Worm (Caenorhabditis elegans) whole organism, L2 larva: ENCODE data around the gene C14A6.12.

ENCODE experiments used
- aly-2 ChIP-seq: fragments of 150-350 bp; optimal IDR thresholded peaks from 2 replicates; lab custom pipeline; 2014; ENCODE audit warnings: missing biosample characterization, missing genetic modification characterization
- ama-1 ChIP-seq: fragments of 150-350 bp; optimal IDR thresholded peaks from 2 replicates; lab custom pipeline; 2018; ENCODE audit warnings: inconsistent platforms
- blmp-1 ChIP-seq: sonication (generic microtip); optimal IDR thresholded peaks from 2 replicates; lab custom pipeline; 2017; ENCODE audit warnings: missing genetic modification characterization, mild to moderate bottlenecking, missing compliant biosample characterization, antibody characterized with exemption, moderate library complexity; ENCODE audit not compliant: insufficient read depth
- ceh-82 ChIP-seq: fragments of 150-350 bp; optimal IDR thresholded peaks from 2 replicates; lab custom pipeline; 2014; ENCODE audit warnings: missing biosample characterization, missing genetic modification characterization
- fos-1 ChIP-seq: fragments of 150-350 bp; optimal IDR thresholded peaks from 2 replicates; lab custom pipeline; 2014; ENCODE audit warnings: missing biosample characterization, missing genetic modification characterization
- lin-39 ChIP-seq: fragments of 150-350 bp; optimal IDR thresholded peaks from 2 replicates; lab custom pipeline; 2014; ENCODE audit warnings: missing biosample characterization, missing genetic modification reagents, missing genetic modification characterization
- nhr-23 ChIP-seq: fragments of 150-350 bp; optimal IDR thresholded peaks from 2 replicates; lab custom pipeline; 2014; ENCODE audit warnings: missing biosample characterization, missing genetic modification reagents, missing genetic modification characterization
- nhr-237 ChIP-seq: fragments of 150-350 bp; optimal IDR thresholded peaks from 2 replicates; lab custom pipeline; 2014; ENCODE audit warnings: missing biosample characterization, missing genetic modification characterization
- nhr-25 ChIP-seq: fragments of 150-350 bp; sonication (generic microtip); optimal IDR thresholded peaks from 3 replicates; lab custom pipeline; 2014; ENCODE audit warnings: missing biosample characterization, missing genetic modification characterization
- snpc-4 ChIP-seq: fragments of 150-350 bp; optimal IDR thresholded peaks from 2 replicates; lab custom pipeline; 2014; ENCODE audit warnings: missing biosample characterization, missing genetic modification characterization
- zag-1 ChIP-seq: fragments of 150-350 bp; optimal IDR thresholded peaks from 2 replicates; lab custom pipeline; 2014; ENCODE audit warnings: missing biosample characterization, missing genetic modification characterization

DNA sequence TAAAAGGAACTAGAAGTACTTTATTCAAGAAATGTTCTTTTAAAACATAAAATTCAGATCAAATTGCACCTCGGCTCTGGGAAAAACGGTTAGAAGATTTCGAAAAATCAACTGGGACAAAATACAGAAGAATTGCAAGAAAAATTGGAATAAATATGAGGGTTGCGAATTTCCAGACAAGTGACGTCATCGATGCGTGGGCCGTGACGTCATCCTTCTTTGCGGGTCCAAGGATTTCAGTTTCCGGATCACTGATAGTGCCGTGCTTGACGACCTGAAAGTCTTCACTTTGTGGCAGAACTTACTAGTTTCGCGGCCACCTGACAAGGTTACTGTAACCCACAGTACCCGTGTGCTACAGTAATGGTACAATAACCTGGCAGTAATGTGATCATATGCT lies 966 bp upstream of the C14A6.12 start:
- TF ChIP-seq nhr-25 (tag; lab: Kevin White, UChicago) = no peak
- no peak for TF ChIP-seq aly-2
- TF ChIP-seq snpc-4 (tag; lab: Kevin White, UChicago) = no peak
- TF ChIP-seq fos-1 (tag; lab: Kevin White, UChicago) = no peak
- no peak for TF ChIP-seq nhr-23 (tag; lab: Kevin White, UChicago)
- no peak for TF ChIP-seq zag-1 (tag; lab: Kevin White, UChicago)
- no peak for TF ChIP-seq blmp-1
- TF ChIP-seq lin-39 = no peak
- TF ChIP-seq ceh-82 (tag; lab: Kevin White, UChicago) = no peak
- TF ChIP-seq ama-1 (lab: Kevin White, UChicago) = no peak
- TF ChIP-seq nhr-237 = no peak
